Fruit fly (Drosophila melanogaster): Measurements from ENCODE around the gene Sec16.
A peak's percentile ranks its signal among the peaks of the same experiment; 100 is the strongest.

Gene Sec16

dm6 chrX:12631317-12632156 lies 35.7 kb downstream of the Sec16 start, which contains the start of gene Tomosyn (continued):
- TF ChIP-seq az2 (GFP tag; optimal IDR thresholded peaks at IDR 0.05) (peak; percentile 25), Pdp1 (GFP tag; optimal IDR thresholded peaks at IDR 0.05) (peak; percentile 15 to 33), fd96Cb (tag; optimal IDR thresholded peaks at IDR 0.05) (peak; percentile 14), seq (GFP tag; IDR thresholded peaks at IDR 0.05) (no peak), ranshi (GFP tag; IDR thresholded peaks at IDR 0.05) (no peak), dysf (GFP tag; IDR thresholded peaks at IDR 0.05) (no peak), pum (GFP tag; optimal IDR thresholded peaks at IDR 0.05) (peak; percentile 13), D19A (tag; optimal IDR thresholded peaks at IDR 0.05) (peak; percentile 24), CG16863 (GFP tag; optimal IDR thresholded peaks at IDR 0.05) (peak; percentile 18), bbx (GFP tag; IDR thresholded peaks at IDR 0.05; ENCODE audit: partially characterized antibody) (peak; percentile 86), CG11695 (GFP tag; IDR thresholded peaks at IDR 0.05) (no peak), HLH4C (GFP tag; IDR thresholded peaks at IDR 0.05; ENCODE audit: partially characterized antibody) (peak; percentile 77), CG10565 (GFP tag; optimal IDR thresholded peaks at IDR 0.05) (no peak), CG17385 (GFP tag; optimal IDR thresholded peaks at IDR 0.05) (no peak), Hmx (GFP tag; optimal IDR thresholded peaks at IDR 0.05) (no peak), CG7372 (GFP tag; IDR thresholded peaks at IDR 0.05) (no peak), Doc2 (GFP tag; IDR thresholded peaks at IDR 0.05) (no peak), ftz-f1 (GFP tag; optimal IDR thresholded peaks at IDR 0.05) (no peak), nerfin-2 (GFP tag; IDR thresholded peaks at IDR 0.05; ENCODE audit: partially characterized antibody) (peak; percentile 73), CoRest (tag; optimal IDR thresholded peaks at IDR 0.05) (peak; percentile 74), h (optimal IDR thresholded peaks at IDR 0.05) (no peak), CG8388 (GFP tag; optimal IDR thresholded peaks at IDR 0.05) (peak; percentile 40), nau (GFP tag; optimal IDR thresholded peaks at IDR 0.05) (no peak), mld (GFP tag; IDR thresholded peaks at IDR 0.05; ENCODE audit: partially characterized antibody) (peak; percentile 58; the same call in 1 of the 3 replicates), stwl (tag; optimal IDR thresholded peaks at IDR 0.05) (peak; percentile 86), Dip2 (GFP tag; IDR thresholded peaks at IDR 0.05) (no peak), chif (GFP tag; optimal IDR thresholded peaks at IDR 0.05) (peak in 1 of 2 experiments; percentile 28), so (GFP tag; IDR thresholded peaks at IDR 0.05) (no peak), ato (GFP tag; IDR thresholded peaks at IDR 0.05; ENCODE audit: partially characterized antibody) (peak; percentile 67), CG8765 (GFP tag; IDR thresholded peaks at IDR 0.05) (no peak), sqz (GFP tag; optimal IDR thresholded peaks at IDR 0.05) (no peak), CG13287 (GFP tag; IDR thresholded peaks at IDR 0.05; ENCODE audit: partially characterized antibody) (peak; percentile 82), ERR (GFP tag; optimal IDR thresholded peaks at IDR 0.05) (no peak), tx (GFP tag; optimal IDR thresholded peaks at IDR 0.05) (no peak), CG9437 (GFP tag; optimal IDR thresholded peaks at IDR 0.05) (no peak), NFAT (GFP tag; IDR thresholded peaks at IDR 0.05) (no peak), unpg (GFP tag; optimal IDR thresholded peaks at IDR 0.05) (peak; percentile 48), CG2712 (tag; optimal IDR thresholded peaks at IDR 0.05) (peak; percentile 64), exex (tag; optimal IDR thresholded peaks at IDR 0.05) (peak; percentile 40), CG3995 (GFP tag; optimal IDR thresholded peaks at IDR 0.05) (peak; percentile 87), esg (GFP tag; conservative IDR thresholded peaks at IDR 0.05) (no peak), Spps (tag; optimal IDR thresholded peaks at IDR 0.05) (no peak), mirr (GFP tag; optimal IDR thresholded peaks at IDR 0.05) (no peak), CG15269 (tag; optimal IDR thresholded peaks at IDR 0.05) (peak; percentile 49), CG10462 (GFP tag; optimal IDR thresholded peaks at IDR 0.05) (no peak), odd (GFP tag; optimal IDR thresholded peaks at IDR 0.05) (no peak), CHES-1-like (GFP tag; optimal IDR thresholded peaks at IDR 0.05) (peak; percentile 51), tap (tag; optimal IDR thresholded peaks at IDR 0.05) (no peak), peb (GFP tag; IDR thresholded peaks at IDR 0.05) (no peak)
